Worm (Caenorhabditis elegans) whole organism, young adult: ENCODE results near the gene nep-5.

Experiments
- B0019.2 ChIP-seq: fragments of 200-800 bp; sonication (Bioruptor generic); conservative IDR thresholded peaks from 2 replicates; pipeline ENCODE4 v1.3.6; 2022; ENCODE audit warnings: missing genetic modification reagents, missing genetic modification characterization, missing compliant biosample characterization
- B0035.1 ChIP-seq: sonication (generic microtip); optimal IDR thresholded peaks from 2 replicates; lab custom pipeline; 2016; ENCODE audit warnings: missing genetic modification characterization, mild to moderate bottlenecking, missing compliant biosample characterization, missing genotype, missing genetic modification reagents
- D2030.7 ChIP-seq: fragments of 200-800 bp; sonication (Bioruptor generic); IDR thresholded peaks from 2 replicates; pipeline ENCODE4 v1.3.6; 2022; ENCODE audit warnings: missing genetic modification reagents, missing genetic modification characterization, missing compliant biosample characterization
- F49E8.2 ChIP-seq: sonication (generic microtip); optimal IDR thresholded peaks from 3 replicates; lab custom pipeline; 2017; ENCODE audit warnings: missing genetic modification characterization, mild to moderate bottlenecking, missing compliant biosample characterization, antibody characterized with exemption, moderate library complexity; ENCODE audit not compliant: insufficient read depth
- F57A8.1 ChIP-seq: fragments of 200-800 bp; sonication (Bioruptor generic); optimal IDR thresholded peaks from 2 replicates; lab custom pipeline; 2018; ENCODE audit warnings: mild to moderate bottlenecking, missing genetic modification characterization, moderate library complexity, missing compliant biosample characterization
- K12H6.12 ChIP-seq: fragments of 200-800 bp; sonication (Bioruptor generic); optimal IDR thresholded peaks from 2 replicates; lab custom pipeline; 2018; ENCODE audit warnings: mild to moderate bottlenecking, missing genetic modification characterization, missing compliant biosample characterization
- Y56A3A.18 ChIP-seq: fragments of 200-800 bp; sonication (Bioruptor generic); IDR thresholded peaks from 2 replicates; pipeline ENCODE4 v1.3.6; 2022; ENCODE audit warnings: missing genetic modification reagents, missing genetic modification characterization, missing compliant biosample characterization
- Y79H2A.3 ChIP-seq: fragments of 200-800 bp; sonication (Bioruptor generic); conservative IDR thresholded peaks from 2 replicates; pipeline ENCODE4 v1.3.6; 2022; ENCODE audit warnings: missing genetic modification reagents, missing genetic modification characterization, missing compliant biosample characterization
- ZK185.1 ChIP-seq: sonication (generic microtip); optimal IDR thresholded peaks from 2 replicates; lab custom pipeline; 2016; ENCODE audit warnings: mild to moderate bottlenecking, missing genetic modification characterization, missing compliant biosample characterization; ENCODE audit not compliant: poor library complexity, severe bottlenecking
- akir-1 ChIP-seq: fragments of 200-800 bp; sonication (Bioruptor generic); optimal IDR thresholded peaks from 2 replicates; lab custom pipeline; 2018; ENCODE audit warnings: mild to moderate bottlenecking, missing genetic modification characterization, moderate library complexity, missing compliant biosample characterization
- bed-1 ChIP-seq: fragments of 200-800 bp; sonication (Bioruptor generic); IDR thresholded peaks from 2 replicates; pipeline ENCODE4 v1.3.6; 2022; ENCODE audit warnings: missing genetic modification reagents, missing genetic modification characterization, missing compliant biosample characterization
- cebp-1 ChIP-seq, 2 experiments: fragments of 200-800 bp in 1 of 2; sonication (Bioruptor generic) in 1 of 2; sonication (generic microtip) in 1 of 2; IDR thresholded peaks in 1 of 2; optimal IDR thresholded peaks in 1 of 2; 2 replicates each; pipeline versions ENCODE4 v1.3.6 to Lab custom; 2017 to 2022; ENCODE audit warnings: missing compliant biosample characterization in 2 of 2, missing genetic modification characterization in 2 of 2, mild to moderate bottlenecking in 1 of 2, missing genetic modification reagents in 1 of 2, moderate library complexity in 1 of 2
- ceh-27 ChIP-seq: fragments of 200-800 bp; sonication (Bioruptor generic); optimal IDR thresholded peaks from 2 replicates; lab custom pipeline; 2018; ENCODE audit warnings: mild to moderate bottlenecking, missing genetic modification characterization, moderate library complexity, missing compliant biosample characterization
- chd-7 ChIP-seq: sonication (generic microtip); optimal IDR thresholded peaks from 2 replicates; lab custom pipeline; 2016; ENCODE audit warnings: mild to moderate bottlenecking, missing genetic modification characterization, moderate library complexity, missing compliant biosample characterization
- dpl-1 ChIP-seq: fragments of 150-350 bp; optimal IDR thresholded peaks from 2 replicates; lab custom pipeline; 2014; ENCODE audit warnings: missing biosample characterization, missing genetic modification reagents, missing genetic modification characterization
- efl-1 ChIP-seq: fragments of 150-350 bp; optimal IDR thresholded peaks from 2 replicates; lab custom pipeline; 2014; ENCODE audit warnings: missing biosample characterization, missing genetic modification reagents, missing genetic modification characterization
- egl-44 ChIP-seq: fragments of 200-800 bp; sonication (Bioruptor generic); IDR thresholded peaks from 2 replicates; pipeline ENCODE4 v1.3.6; 2022; ENCODE audit warnings: missing genetic modification reagents, missing genetic modification characterization, missing compliant biosample characterization
- hmg-1.2 ChIP-seq: fragments of 200-800 bp; sonication (Bioruptor generic); IDR thresholded peaks from 2 replicates; pipeline ENCODE4 v1.3.6; 2022; ENCODE audit warnings: missing genetic modification reagents, missing genetic modification characterization, missing compliant biosample characterization
- hsf-1 ChIP-seq: fragments of 200-800 bp; sonication (Bioruptor generic); IDR thresholded peaks from 2 replicates; pipeline ENCODE4 v1.3.6; 2022; ENCODE audit warnings: missing genetic modification reagents, missing genetic modification characterization, missing compliant biosample characterization
- let-526 ChIP-seq: fragments of 200-800 bp; sonication (Bioruptor generic); IDR thresholded peaks from 2 replicates; pipeline ENCODE4 v1.3.6; 2022; ENCODE audit warnings: missing genetic modification reagents, missing genetic modification characterization, missing compliant biosample characterization
- let-607 ChIP-seq, 2 experiments: fragments of 200-800 bp in 1 of 2; sonication (Bioruptor generic) in 1 of 2; sonication (generic microtip) in 1 of 2; optimal IDR thresholded peaks; 2 replicates each; lab custom pipeline; 2016 to 2018; ENCODE audit warnings: mild to moderate bottlenecking in 2 of 2, missing compliant biosample characterization in 2 of 2, missing genetic modification characterization in 2 of 2, moderate library complexity in 2 of 2, missing genotype in 1 of 2
- lin-26 ChIP-seq: fragments of 200-800 bp; sonication (Bioruptor generic); IDR thresholded peaks from 2 replicates; pipeline ENCODE4 v1.3.6; 2022; ENCODE audit warnings: missing genetic modification reagents, missing genetic modification characterization, missing compliant biosample characterization
- lin-35 ChIP-seq, 3 experiments: fragments of 150-350 bp in 2 of 3; sonication (generic microtip) in 1 of 3; optimal IDR thresholded peaks; 2 replicates each; lab custom pipeline; 2014 to 2018; ENCODE audit warnings: missing biosample characterization in 3 of 3, missing genetic modification characterization in 3 of 3, missing genetic modification reagents in 3 of 3
- lin-40 ChIP-seq: sonication (generic microtip); optimal IDR thresholded peaks from 2 replicates; lab custom pipeline; 2016; ENCODE audit warnings: missing genetic modification characterization, mild to moderate bottlenecking, missing compliant biosample characterization, missing genotype, missing genetic modification reagents
- lsl-1 ChIP-seq: fragments of 200-800 bp; sonication (Bioruptor generic); optimal IDR thresholded peaks from 2 replicates; lab custom pipeline; 2018; ENCODE audit warnings: mild to moderate bottlenecking, missing genetic modification characterization, moderate library complexity, missing compliant biosample characterization
- madf-10 ChIP-seq: sonication (generic microtip); optimal IDR thresholded peaks from 2 replicates; lab custom pipeline; 2016; ENCODE audit warnings: mild to moderate bottlenecking, missing genetic modification characterization, missing compliant biosample characterization
- madf-3 ChIP-seq: fragments of 200-800 bp; sonication (Bioruptor generic); IDR thresholded peaks from 2 replicates; pipeline ENCODE4 v1.3.6; 2022; ENCODE audit warnings: missing genetic modification reagents, missing genetic modification characterization, missing compliant biosample characterization
- madf-6 ChIP-seq: fragments of 200-800 bp; sonication (Bioruptor generic); IDR thresholded peaks from 2 replicates; pipeline ENCODE4 v1.3.6; 2022; ENCODE audit warnings: missing genetic modification reagents, missing genetic modification characterization, missing compliant biosample characterization
- madf-8 ChIP-seq: fragments of 200-800 bp; sonication (Bioruptor generic); conservative IDR thresholded peaks from 2 replicates; pipeline ENCODE4 v1.3.6; 2022; ENCODE audit warnings: missing genetic modification reagents, missing genetic modification characterization, missing compliant biosample characterization
- nfya-1 ChIP-seq: sonication (generic microtip); optimal IDR thresholded peaks from 2 replicates; lab custom pipeline; 2017; ENCODE audit warnings: antibody characterized with exemption, missing compliant biosample characterization, missing genetic modification characterization, borderline replicate concordance; ENCODE audit not compliant: insufficient read depth
- nhr-179 ChIP-seq: sonication (generic microtip); optimal IDR thresholded peaks from 2 replicates; lab custom pipeline; 2016; ENCODE audit warnings: mild to moderate bottlenecking, missing genetic modification characterization, missing compliant biosample characterization
- nhr-80 ChIP-seq: sonication (generic microtip); optimal IDR thresholded peaks from 2 replicates; lab custom pipeline; 2016; ENCODE audit warnings: missing genetic modification characterization, missing compliant biosample characterization
- rpc-1 ChIP-seq, 2 experiments: fragments of 150-350 bp in 1 of 2; sonication (generic microtip) in 1 of 2; optimal IDR thresholded peaks; 2 replicates each; lab custom pipeline; 2014 to 2018; ENCODE audit warnings: missing biosample characterization in 1 of 2, missing genetic modification characterization in 1 of 2, missing genetic modification reagents in 1 of 2, missing genotype in 1 of 2
- sdz-38 ChIP-seq: sonication (generic microtip); optimal IDR thresholded peaks from 2 replicates; lab custom pipeline; 2016; ENCODE audit warnings: missing genotype, missing genetic modification characterization, missing compliant biosample characterization
- snpc-4 ChIP-seq, 5 experiments: fragments of 150-350 bp in 1 of 5; sonication (generic microtip) in 4 of 5; optimal IDR thresholded peaks; 2 replicates each; lab custom pipeline; 2014 to 2018; ENCODE audit warnings: missing genetic modification characterization in 5 of 5, missing biosample characterization in 3 of 5, antibody characterized with exemption in 2 of 5, mild to moderate bottlenecking in 2 of 5, missing compliant biosample characterization in 2 of 5, missing genotype in 2 of 5, moderate library complexity in 2 of 5, missing genetic modification reagents in 1 of 5
- sptf-2 ChIP-seq: fragments of 200-800 bp; sonication (Bioruptor generic); optimal IDR thresholded peaks from 2 replicates; lab custom pipeline; 2018; ENCODE audit warnings: mild to moderate bottlenecking, missing genetic modification characterization, missing compliant biosample characterization
- tbp1 ChIP-seq: fragments of 200-800 bp; sonication (Bioruptor generic); optimal IDR thresholded peaks from 2 replicates; lab custom pipeline; 2018; ENCODE audit warnings: mild to moderate bottlenecking, missing genetic modification characterization, missing compliant biosample characterization
- tbx-9 ChIP-seq: sonication (generic microtip); optimal IDR thresholded peaks from 2 replicates; lab custom pipeline; 2016; ENCODE audit warnings: borderline replicate concordance, missing genetic modification characterization, inconsistent platforms, missing compliant biosample characterization
- xnd-1 ChIP-seq: sonication (generic microtip); optimal IDR thresholded peaks from 2 replicates; lab custom pipeline; 2016; ENCODE audit warnings: missing genotype, missing genetic modification reagents, missing genetic modification characterization, missing compliant biosample characterization
- ztf-26 ChIP-seq: sonication (generic microtip); optimal IDR thresholded peaks from 2 replicates; lab custom pipeline; 2017; ENCODE audit warnings: missing genetic modification characterization, missing compliant biosample characterization
- ztf-28 ChIP-seq: fragments of 200-800 bp; sonication (Bioruptor generic); IDR thresholded peaks from 2 replicates; pipeline ENCODE4 v1.3.6; 2022; ENCODE audit warnings: missing genetic modification reagents, missing genetic modification characterization, missing compliant biosample characterization
- ztf-3 ChIP-seq: fragments of 200-800 bp; sonication (Bioruptor generic); optimal IDR thresholded peaks from 2 replicates; lab custom pipeline; 2018; ENCODE audit warnings: mild to moderate bottlenecking, missing genetic modification characterization, missing compliant biosample characterization

nep-5 gene

DNA sequence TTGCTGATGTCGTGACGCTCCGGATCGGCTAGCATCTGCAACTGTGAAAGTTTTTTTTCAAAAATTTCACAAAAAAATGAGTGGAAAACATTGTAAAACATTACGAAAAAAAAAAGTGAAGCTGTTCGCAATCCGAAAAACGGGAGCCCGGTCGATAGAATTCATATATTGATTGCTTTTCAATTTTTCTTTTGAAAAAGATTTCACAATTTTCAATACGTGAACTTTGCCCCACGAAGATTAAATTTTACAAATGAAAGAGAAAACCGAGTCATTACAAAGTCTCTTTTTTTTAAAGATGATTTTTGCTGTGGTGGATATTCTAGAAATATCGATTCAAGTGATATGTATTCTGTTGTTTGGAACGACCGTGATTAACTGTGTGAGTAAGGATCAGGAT lies 6.5 kb downstream of the nep-5 start, which contains the start of gene F12A10.6:
F12A10.6 (minus strand) TSS at position 101 of the 400 bp plus-strand sequence.
- no peak for TF ChIP-seq cebp-1 (GFP tag; IDR thresholded peaks at IDR 0.05; lab: Robert Waterston, UW)
- no peak for TF ChIP-seq cebp-1 (tag; optimal IDR thresholded peaks at IDR 0.05; lab: Kevin White, UChicago)
- no peak for TF ChIP-seq B0019.2 (GFP tag; lab: Robert Waterston, UW)
- TF ChIP-seq madf-6 (GFP tag; lab: Robert Waterston, UW), result no peak
- no peak for TF ChIP-seq K12H6.12 (tag; lab: Kevin White, UChicago)
- no peak for TF ChIP-seq tbx-9 (tag; lab: Kevin White, UChicago)
- TF ChIP-seq B0035.1, result no peak
- TF ChIP-seq ztf-3 (GFP tag; lab: Kevin White, UChicago), result no peak
- TF ChIP-seq Y79H2A.3 (GFP tag; lab: Robert Waterston, UW), result no peak

- TF ChIP-seq egl-44 (GFP tag; lab: Robert Waterston, UW), result no peak
- TF ChIP-seq let-526 (GFP tag; lab: Robert Waterston, UW), result no peak
- TF ChIP-seq bed-1 (GFP tag; lab: Robert Waterston, UW), result no peak
Observed at ce11 chrII:5496375-5496774, 8.4 kb downstream of the nep-5 start, which contains the start of gene F12A10.1. F12A10.1 (plus strand) TSS chrII:5496540.

DNA sequence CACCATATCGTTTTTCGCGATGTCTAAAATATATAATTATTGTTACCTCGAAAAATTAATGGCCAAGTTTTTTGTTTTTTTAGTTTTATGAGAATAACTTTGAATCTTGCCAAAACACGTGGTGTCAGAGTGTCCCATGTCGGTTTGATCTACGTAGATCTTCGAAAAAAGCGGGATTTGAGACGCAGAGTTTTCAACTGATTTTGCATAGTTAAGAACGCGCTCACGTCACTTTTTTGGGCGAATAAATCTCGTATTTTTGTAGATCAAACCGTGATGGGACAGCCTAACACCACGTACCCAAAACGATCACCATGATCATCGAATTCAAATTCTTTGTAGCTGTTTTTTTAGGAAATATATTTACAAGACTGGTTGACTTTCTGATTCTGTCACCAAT lies 9.6 kb downstream of the nep-5 start:
- TF ChIP-seq Y56A3A.18 (GFP tag; lab: Robert Waterston, UW), result 0 out of 2 replicates have a peak, but pooled peaks have one; percentile 42
- TF ChIP-seq dpl-1 (GFP tag; lab: Kevin White, UChicago), result peak; percentile 14
- TF ChIP-seq ceh-27 (GFP tag; lab: Kevin White, UChicago), result no peak
- TF ChIP-seq D2030.7 (GFP tag; lab: Robert Waterston, UW), result 0 out of 2 replicates have a peak, but pooled peaks have one; percentile 27
- no peak for TF ChIP-seq nfya-1 (tag; lab: Kevin White, UChicago)
- TF ChIP-seq sptf-2 (GFP tag; lab: Kevin White, UChicago), result no peak
- peak; percentile 59 for TF ChIP-seq efl-1 (GFP tag; lab: Kevin White, UChicago)
- 0 out of 2 replicates have a peak, but pooled peaks have one; percentile 44 for TF ChIP-seq lin-26 (GFP tag; lab: Robert Waterston, UW)
- TF ChIP-seq ztf-28 (GFP tag; lab: Robert Waterston, UW), result no peak
- no peak for TF ChIP-seq nhr-179 (tag; lab: Kevin White, UChicago)
- TF ChIP-seq lin-40 (tag; lab: Kevin White, UChicago), result no peak
- TF ChIP-seq madf-10 (tag; lab: Kevin White, UChicago), result no peak
- TF ChIP-seq sdz-38, result no peak
- TF ChIP-seq lsl-1 (GFP tag; lab: Kevin White, UChicago), result no peak
- no peak for TF ChIP-seq snpc-4 (GFP tag; optimal IDR thresholded peaks at IDR 0.05; lab: Kevin White, UChicago)
- TF ChIP-seq snpc-4 (tag; optimal IDR thresholded peaks at IDR 0.05; lab: Kevin White, UChicago), result no peak
- peak; percentile 51; the same call in 1 of the 2 replicates for TF ChIP-seq madf-3
- TF ChIP-seq rpc-1 (optimal IDR thresholded peaks at IDR 0.05; lab: Kevin White, UChicago), result no peak
- TF ChIP-seq rpc-1 (tag; optimal IDR thresholded peaks at IDR 0.05; lab: Kevin White, UChicago), result no peak
- TF ChIP-seq xnd-1 (tag; lab: Kevin White, UChicago), result peak; percentile 44
- TF ChIP-seq hmg-1.2 (GFP tag; lab: Robert Waterston, UW), result 0 out of 2 replicates have a peak, but pooled peaks have one; percentile 18
- TF ChIP-seq hsf-1, result no peak
- no peak for TF ChIP-seq nhr-80 (tag; lab: Kevin White, UChicago)
- TF ChIP-seq ZK185.1 (tag; lab: Kevin White, UChicago), result no peak
- TF ChIP-seq ztf-26 (tag; lab: Kevin White, UChicago), result no peak
- TF ChIP-seq chd-7 (tag; lab: Kevin White, UChicago), result no peak
- peak; percentile 33 for TF ChIP-seq madf-8
- TF ChIP-seq akir-1, result no peak
- TF ChIP-seq let-607 (tag; optimal IDR thresholded peaks at IDR 0.05; lab: Kevin White, UChicago), result no peak
- no peak for TF ChIP-seq B0019.2 (GFP tag; lab: Robert Waterston, UW)
- TF ChIP-seq tbp1 (GFP tag; lab: Kevin White, UChicago), result no peak
- TF ChIP-seq lin-35 (GFP tag; optimal IDR thresholded peaks at IDR 0.05; lab: Kevin White, UChicago), result no peak
- TF ChIP-seq F57A8.1 (GFP tag; lab: Kevin White, UChicago), result no peak
- no peak for TF ChIP-seq F49E8.2
